Worm (Caenorhabditis elegans): Measurements from ENCODE around the gene ZK688.5.

- no peak for TF ChIP-seq elt-3 (tag; optimal IDR thresholded peaks at IDR 0.05)
- no peak for TF ChIP-seq ztf-11 (tag; optimal IDR thresholded peaks at IDR 0.05)
- no peak for TF ChIP-seq mef-2 (tag; optimal IDR thresholded peaks at IDR 0.05)
- TF ChIP-seq nhr-12 (tag; optimal IDR thresholded peaks at IDR 0.05), result no peak
- TF ChIP-seq mep-1 (tag; optimal IDR thresholded peaks at IDR 0.05), result no peak
- TF ChIP-seq ama-1 (optimal IDR thresholded peaks at IDR 0.05), result no peak
- no peak for TF ChIP-seq nhr-28 (tag; optimal IDR thresholded peaks at IDR 0.05)
- TF ChIP-seq unc-130 (tag; optimal IDR thresholded peaks at IDR 0.05), result no peak
- TF ChIP-seq lin-15B (tag; optimal IDR thresholded peaks at IDR 0.05), result no peak
- no peak for TF ChIP-seq sox-4 (tag; optimal IDR thresholded peaks at IDR 0.05)
- TF ChIP-seq zip-4 (GFP tag; optimal IDR thresholded peaks at IDR 0.05), result no peak
- TF ChIP-seq unc-86 (tag; optimal IDR thresholded peaks at IDR 0.05), result no peak
- TF ChIP-seq aha-1 (tag; optimal IDR thresholded peaks at IDR 0.05), result no peak
- TF ChIP-seq nhr-71 (tag; optimal IDR thresholded peaks at IDR 0.05), result no peak
Measured at ce11 chrIII:7878852-7879329, 12.5 kb downstream of the ZK688.5 start, which contains the start of gene sup-18.

All from whole organism, L1 larva.